Fruit fly (Drosophila melanogaster): Measurements from ENCODE around the gene CG33710.

Gene CG33710

DNA sequence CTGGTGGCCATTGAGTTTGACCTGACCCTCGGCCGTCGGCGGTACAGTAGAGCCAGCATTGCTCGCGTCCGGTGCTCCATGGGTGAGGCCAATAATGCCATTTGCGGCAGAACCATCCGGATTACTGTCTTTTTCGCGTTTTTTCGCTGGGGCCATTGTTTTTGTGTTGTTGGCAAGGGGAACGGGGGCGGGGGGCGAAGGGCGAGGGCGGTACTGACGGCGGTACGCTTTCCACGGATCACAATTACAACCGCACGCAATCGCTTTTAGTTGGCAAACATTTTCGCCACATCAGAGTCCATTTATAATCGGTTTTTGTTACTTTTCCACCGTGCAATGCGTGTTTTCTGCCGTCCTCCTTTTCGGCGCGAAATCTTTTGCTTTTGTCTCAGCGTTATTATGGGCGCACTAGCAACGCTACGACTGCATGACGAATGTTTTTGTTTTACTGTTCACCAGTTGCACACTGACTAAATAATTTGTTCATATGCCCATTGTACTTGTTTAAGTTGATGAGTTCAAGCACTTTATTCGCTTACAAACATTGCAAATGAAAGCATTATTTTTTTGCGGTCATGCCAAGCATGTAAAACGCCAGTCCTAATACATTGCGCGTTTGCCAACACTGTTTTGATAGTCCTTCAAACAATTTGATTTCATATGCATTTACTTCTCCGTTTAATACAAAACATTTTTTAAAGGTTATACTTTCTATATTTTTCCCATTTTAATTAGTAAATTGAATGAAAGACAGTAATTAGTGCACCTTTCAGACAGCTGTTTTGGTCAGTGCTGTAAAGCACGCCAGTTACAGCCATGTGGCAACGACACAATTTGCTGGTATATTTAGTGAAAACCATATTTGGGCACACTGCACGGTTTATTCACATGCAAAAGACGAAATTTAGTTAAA, 29.5 kb downstream of the CG33710 start, which contains the start of gene Pfdn6 (continued):
- TF ChIP-seq D (optimal IDR thresholded peaks at IDR 0.05) (no peak), D (GFP tag; optimal IDR thresholded peaks at IDR 0.05) (peak; percentile 55), dimm (GFP tag; IDR thresholded peaks at IDR 0.05) (no peak), Hmx (GFP tag; optimal IDR thresholded peaks at IDR 0.05) (no peak), ewg (GFP tag; optimal IDR thresholded peaks at IDR 0.05) (peak; percentile 78), HLH3B (GFP tag; IDR thresholded peaks at IDR 0.05) (peak; percentile 72; the same call in 1 of the 2 replicates), prd (optimal IDR thresholded peaks at IDR 0.05) (no peak), prd (GFP tag; IDR thresholded peaks at IDR 0.05) (peak; percentile 83), CG5180 (GFP tag; optimal IDR thresholded peaks at IDR 0.05) (no peak), CG17912 (GFP tag; optimal IDR thresholded peaks at IDR 0.05) (peak; percentile 7), CG7556 (GFP tag; optimal IDR thresholded peaks at IDR 0.05) (peak; percentile 64), fd102C (GFP tag; optimal IDR thresholded peaks at IDR 0.05) (no peak), bcd (GFP tag; optimal IDR thresholded peaks at IDR 0.05) (peak; percentile 67), CG10462 (GFP tag; optimal IDR thresholded peaks at IDR 0.05) (peak; percentile 40), Fer2 (tag; optimal IDR thresholded peaks at IDR 0.05) (peak; percentile 5), stwl (tag; optimal IDR thresholded peaks at IDR 0.05) (peak; percentile 86), toy (GFP tag; IDR thresholded peaks at IDR 0.05) (no peak), CkIIα-i1 (GFP tag; IDR thresholded peaks at IDR 0.05) (no peak), her (GFP tag; optimal IDR thresholded peaks at IDR 0.05) (peak; percentile 64), psq (GFP tag; optimal IDR thresholded peaks at IDR 0.05) (peak; percentile 9), CG4404 (GFP tag; IDR thresholded peaks at IDR 0.05) (peak; percentile 73), fru (optimal IDR thresholded peaks at IDR 0.05) (no peak), Mrtf (GFP tag; IDR thresholded peaks at IDR 0.05) (peak; percentile 75; the same call in 2 of the 3 replicates), amos (GFP tag; IDR thresholded peaks at IDR 0.05; ENCODE audit: partially characterized antibody) (peak; percentile 63; the same call in 1 of the 2 replicates), chinmo (GFP tag; IDR thresholded peaks at IDR 0.05; ENCODE audit: partially characterized antibody) (no peak), CG9215 (GFP tag; IDR thresholded peaks at IDR 0.05) (peak; percentile 56), CG16779 (GFP tag; IDR thresholded peaks at IDR 0.05) (no peak), NFAT (GFP tag; IDR thresholded peaks at IDR 0.05) (peak; percentile 51; the same call in 1 of the 2 replicates), mld (GFP tag; IDR thresholded peaks at IDR 0.05; ENCODE audit: partially characterized antibody) (0 out of 3 replicates have a peak, but pooled peaks have one; percentile 64), lilli (GFP tag; optimal IDR thresholded peaks at IDR 0.05) (peak; percentile 80), Ets65A (GFP tag) (peak; percentile 97), sim (GFP tag; IDR thresholded peaks at IDR 0.05) (no peak), corto (GFP tag; optimal IDR thresholded peaks at IDR 0.05) (no peak), Atf-2 (GFP tag; optimal IDR thresholded peaks at IDR 0.05) (peak; percentile 77), CG11504 (tag; optimal IDR thresholded peaks at IDR 0.05) (no peak), fd3F (GFP tag; optimal IDR thresholded peaks at IDR 0.05) (peak; percentile 60), CG9727 (GFP tag; optimal IDR thresholded peaks at IDR 0.05) (peak; percentile 79), Myb (GFP tag; optimal IDR thresholded peaks at IDR 0.05) (peak; percentile 65), CG10321 (GFP tag; IDR thresholded peaks at IDR 0.05) (no peak), dpn (GFP tag; optimal IDR thresholded peaks at IDR 0.05) (peak; percentile 54 to 85), HLH4C (GFP tag; IDR thresholded peaks at IDR 0.05; ENCODE audit: partially characterized antibody) (peak; percentile 82), Sin3A (optimal IDR thresholded peaks at IDR 0.05) (peak; percentile 94), CG2129 (GFP tag; IDR thresholded peaks at IDR 0.05; ENCODE audit: partially characterized antibody) (no peak), CG12391 (tag; optimal IDR thresholded peaks at IDR 0.05) (peak; percentile 80), CG6175 (GFP tag; IDR thresholded peaks at IDR 0.05) (no peak), inv (GFP tag; IDR thresholded peaks at IDR 0.05; ENCODE audit: partially characterized antibody) (peak; percentile 82), otp (GFP tag; IDR thresholded peaks at IDR 0.05) (peak; percentile 55; the same call in 1 of the 3 replicates), crc (GFP tag; optimal IDR thresholded peaks at IDR 0.05) (no peak), Stat92E (GFP tag; optimal IDR thresholded peaks at IDR 0.05) (no peak)

Data from whole organism, embryonic.